Fruit fly (Drosophila melanogaster): ENCODE data around the gene CG13605.

DNA sequence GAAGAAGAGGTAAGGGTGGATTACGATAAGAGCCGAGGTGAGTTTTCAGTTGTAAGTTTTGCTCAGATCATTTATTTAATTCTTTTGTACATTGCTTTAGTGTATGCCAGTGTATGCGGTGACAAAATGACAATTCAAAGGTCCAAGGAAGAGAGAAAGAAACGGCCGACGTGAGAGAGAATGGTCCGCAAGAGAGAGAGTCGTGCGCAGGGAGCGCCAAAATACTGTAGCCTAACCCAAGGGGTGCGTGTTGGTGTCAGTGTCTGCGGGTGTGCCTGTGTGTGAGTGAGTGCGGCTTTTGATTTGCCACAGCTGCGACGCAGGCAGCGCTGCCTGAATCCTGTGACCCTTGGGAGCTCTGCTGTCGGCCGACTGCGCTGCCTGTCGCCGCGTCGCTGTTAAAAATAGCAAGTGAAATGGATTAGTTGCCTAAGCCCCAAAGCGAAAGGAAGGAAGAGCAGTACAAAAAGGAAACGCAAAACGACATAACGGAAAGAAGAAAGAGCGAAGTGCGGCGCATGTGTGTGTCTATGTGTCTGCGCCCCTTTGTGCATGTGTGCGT, 19.5 kb downstream of the CG13605 start:
- TF ChIP-seq CG8478 (optimal IDR thresholded peaks at IDR 0.05) (no peak), CTCF (optimal IDR thresholded peaks at IDR 0.05) (no peak)

Measured in S2 (cell line).